Worm (Caenorhabditis elegans): ENCODE results near the gene ceh-100.
A peak's percentile ranks its signal among the peaks of the same experiment; 100 is the strongest.

ceh-100 gene

ce11 chrII:12542594-12542997 is 60.9 kb downstream of the ceh-100 start (continued):
- TF ChIP-seq lin-39 (tag; optimal IDR thresholded peaks at IDR 0.05), result no peak
- TF ChIP-seq skn-1 (tag; optimal IDR thresholded peaks at IDR 0.05), result no peak

ce11 chrII:12541670-12542080 is 61.8 kb downstream of the ceh-100 start:
- peak; percentile 80 for TF ChIP-seq zfp-3 (GFP tag; conservative IDR thresholded peaks at IDR 0.05)
- TF ChIP-seq duxl-1 (tag; optimal IDR thresholded peaks at IDR 0.05; ENCODE audit: poor library complexity), result peak; percentile 65
- TF ChIP-seq F49E8.2 (tag; optimal IDR thresholded peaks at IDR 0.05; ENCODE audit: borderline replicate concordance), result peak; percentile 51
- 0 out of 2 replicates have a peak, but pooled peaks have one; percentile 12 for TF ChIP-seq madf-9 (GFP tag; conservative IDR thresholded peaks at IDR 0.05)
- TF ChIP-seq nhr-28 (tag; optimal IDR thresholded peaks at IDR 0.05), result peak; percentile 12
- peak; percentile 66; the same call in 1 of the 2 replicates for TF ChIP-seq snpc-1.2 (GFP tag; IDR thresholded peaks at IDR 0.05)
- TF ChIP-seq zip-2 (tag; optimal IDR thresholded peaks at IDR 0.05), result peak; percentile 47
- TF ChIP-seq mxl-2 (GFP tag; conservative IDR thresholded peaks at IDR 0.05), result 0 out of 2 replicates have a peak, but pooled peaks have one; percentile 27
- TF ChIP-seq lin-38 (GFP tag; IDR thresholded peaks at IDR 0.05), result peak; percentile 79
- TF ChIP-seq tra-1 (GFP tag; IDR thresholded peaks at IDR 0.05), result 0 out of 2 replicates have a peak, but pooled peaks have one; percentile 47
- TF ChIP-seq pqm-1 (tag; optimal IDR thresholded peaks at IDR 0.05), result peak; percentile 11
- TF ChIP-seq egl-43 (GFP tag; IDR thresholded peaks at IDR 0.05), result peak; percentile 70; the same call in 1 of the 2 replicates
- TF ChIP-seq dve-1 (tag; optimal IDR thresholded peaks at IDR 0.05; ENCODE audit: insufficient read depth), result peak; percentile 74
- TF ChIP-seq spr-1 (tag; optimal IDR thresholded peaks at IDR 0.05), result peak; percentile 49
- peak; percentile 10 for TF ChIP-seq F10B5.3 (tag; optimal IDR thresholded peaks at IDR 0.05)
- TF ChIP-seq arid-1 (GFP tag; conservative IDR thresholded peaks at IDR 0.05), result 0 out of 2 replicates have a peak, but pooled peaks have one; percentile 17
- TF ChIP-seq unc-130 (GFP tag; optimal IDR thresholded peaks at IDR 0.05), result peak; percentile 62
- TF ChIP-seq hmg-1.1 (GFP tag; IDR thresholded peaks at IDR 0.05), result peak; percentile 55
- peak; percentile 85 for TF ChIP-seq lim-7 (GFP tag; IDR thresholded peaks at IDR 0.05)
- TF ChIP-seq nhr-48 (tag; optimal IDR thresholded peaks at IDR 0.05), result peak; percentile 32
- TF ChIP-seq vab-7 (GFP tag; IDR thresholded peaks at IDR 0.05), result peak; percentile 76
- TF ChIP-seq dmd-6 (GFP tag; IDR thresholded peaks at IDR 0.05), result peak; percentile 47
- peak; percentile 84 for TF ChIP-seq daf-19 (GFP tag; conservative IDR thresholded peaks at IDR 0.05)
- peak; percentile 42 for TF ChIP-seq mes-2 (tag; optimal IDR thresholded peaks at IDR 0.05; ENCODE audit: poor library complexity, severe bottlenecking)
- TF ChIP-seq lin-13 (GFP tag; optimal IDR thresholded peaks at IDR 0.05), result peak; percentile 34
- TF ChIP-seq hlh-11 (tag; optimal IDR thresholded peaks at IDR 0.05), result peak; percentile 15
- 0 out of 2 replicates have a peak, but pooled peaks have one; percentile 19 for TF ChIP-seq mdt-29 (GFP tag; IDR thresholded peaks at IDR 0.05)
- TF ChIP-seq hif-1 (tag; optimal IDR thresholded peaks at IDR 0.05), result peak in 1 of 2 experiments; percentile 39
- TF ChIP-seq rbr-2 (tag; optimal IDR thresholded peaks at IDR 0.05), result peak; percentile 27
- peak in 1 of 2 experiments; percentile 68; a peak in 1 of 4 replicates for TF ChIP-seq madf-5 (GFP tag; IDR thresholded peaks at IDR 0.05)
- TF ChIP-seq ctbp-1 (GFP tag; IDR thresholded peaks at IDR 0.05), result peak; percentile 73
- peak; percentile 15; the same call in 1 of the 2 replicates for TF ChIP-seq set-16 (GFP tag; IDR thresholded peaks at IDR 0.05)
- TF ChIP-seq nhr-102 (tag; optimal IDR thresholded peaks at IDR 0.05), result peak; percentile 72
- TF ChIP-seq php-3 (GFP tag; IDR thresholded peaks at IDR 0.05), result peak; percentile 64; the same call in 1 of the 2 replicates
- peak; percentile 66 for TF ChIP-seq Y5F2A.4 (GFP tag; optimal IDR thresholded peaks at IDR 0.05)
- TF ChIP-seq zfp-2 (tag; optimal IDR thresholded peaks at IDR 0.05), result peak; percentile 23
- TF ChIP-seq spr-3 (GFP tag; optimal IDR thresholded peaks at IDR 0.05), result peak; percentile 47
- TF ChIP-seq hlh-30 (tag; optimal IDR thresholded peaks at IDR 0.05; ENCODE audit: insufficient read depth), result peak; percentile 35
- peak; percentile 73; the same call in 1 of the 2 replicates for TF ChIP-seq ceh-44 (GFP tag; IDR thresholded peaks at IDR 0.05)
- TF ChIP-seq T26A8.4 (GFP tag; IDR thresholded peaks at IDR 0.05), result peak; percentile 77
- peak; percentile 72; the same call in 1 of the 2 replicates for TF ChIP-seq Y48G9A.11 (GFP tag; IDR thresholded peaks at IDR 0.05)
- 0 out of 2 replicates have a peak, but pooled peaks have one; percentile 8 for TF ChIP-seq F26F4.8 (GFP tag; conservative IDR thresholded peaks at IDR 0.05)
- 0 out of 2 replicates have a peak, but pooled peaks have one; percentile 62 for TF ChIP-seq dmd-8 (GFP tag; IDR thresholded peaks at IDR 0.05)
- TF ChIP-seq nhr-77 (tag; optimal IDR thresholded peaks at IDR 0.05), result peak; percentile 35

All from whole organism, L4 larva.